Worm (Caenorhabditis elegans) whole organism, midembryonic: Measurements from ENCODE around the gene ZK105.5.
A peak's percentile ranks its signal among the peaks of the same experiment; 100 is the strongest.

Experiments used
- T22C8.4 ChIP-seq: fragments of 200-800 bp; sonication (Bioruptor generic); IDR thresholded peaks from 2 replicates; pipeline ENCODE4 v1.3.6; 2022; ENCODE audit warnings: missing genetic modification characterization, missing compliant biosample characterization
- cog-1 ChIP-seq: sonication (generic microtip); optimal IDR thresholded peaks from 2 replicates; lab custom pipeline; 2016; ENCODE audit warnings: missing genetic modification characterization, missing compliant biosample characterization
- flt-1 ChIP-seq: fragments of 200-800 bp; sonication (Bioruptor generic); IDR thresholded peaks from 2 replicates; pipeline ENCODE4 v1.3.6; 2022; ENCODE audit warnings: missing genetic modification characterization, missing compliant biosample characterization
- klf-2 ChIP-seq: fragments of 200-800 bp; sonication (Bioruptor generic); conservative IDR thresholded peaks from 2 replicates; pipeline ENCODE4 v1.3.6; 2022; ENCODE audit warnings: missing genetic modification reagents, missing genetic modification characterization, missing compliant biosample characterization
- med-1 ChIP-seq: sonication (generic microtip); optimal IDR thresholded peaks from 2 replicates; lab custom pipeline; 2017; ENCODE audit warnings: missing genetic modification characterization, mild to moderate bottlenecking, missing compliant biosample characterization, antibody characterized with exemption, missing genetic modification reagents; ENCODE audit not compliant: insufficient read depth
- ref-1 ChIP-seq: fragments of 200-800 bp; sonication (Bioruptor generic); conservative IDR thresholded peaks from 2 replicates; pipeline ENCODE4 v1.3.6; 2022; ENCODE audit warnings: missing genetic modification reagents, missing genetic modification characterization, missing compliant biosample characterization
- tab-1 ChIP-seq: fragments of 200-800 bp; sonication (Bioruptor generic); IDR thresholded peaks from 2 replicates; pipeline ENCODE4 v1.3.6; 2022; ENCODE audit warnings: missing genetic modification characterization, missing compliant biosample characterization
- ztf-23 ChIP-seq: fragments of 200-800 bp; sonication (Bioruptor generic); IDR thresholded peaks from 2 replicates; pipeline ENCODE4 v1.3.6; 2022; ENCODE audit warnings: missing genetic modification reagents, missing genetic modification characterization, missing compliant biosample characterization
- ztf-29 ChIP-seq: fragments of 200-800 bp; sonication (Bioruptor generic); IDR thresholded peaks from 2 replicates; pipeline ENCODE4 v1.3.6; 2022; ENCODE audit warnings: missing genetic modification reagents, missing genetic modification characterization, missing compliant biosample characterization

Gene ZK105.5

DNA sequence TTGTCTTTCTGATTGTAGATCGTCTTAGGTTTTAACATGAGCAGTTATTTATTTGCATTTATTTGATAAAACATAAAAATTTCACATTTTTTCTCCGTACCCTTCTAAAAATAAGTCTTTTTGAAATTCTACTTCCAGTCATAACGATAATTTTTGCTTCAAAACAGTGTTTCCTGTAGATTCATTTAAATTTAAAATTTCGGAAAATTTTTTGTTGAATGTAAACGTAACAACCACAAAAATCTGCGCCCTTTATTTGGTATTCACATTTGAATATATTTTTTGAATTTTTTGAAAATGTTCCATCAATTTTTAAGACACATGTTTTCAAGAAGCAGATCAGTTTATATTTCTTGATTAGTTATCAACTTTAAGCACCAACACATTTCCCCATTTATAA is 27.9 kb upstream of the ZK105.5 start:
- no peak for TF ChIP-seq ref-1 (GFP tag; lab: Robert Waterston, UW)
- no peak for TF ChIP-seq klf-2 (GFP tag; lab: Robert Waterston, UW)
- TF ChIP-seq T22C8.4 (GFP tag; lab: Robert Waterston, UW): no peak
- no peak for TF ChIP-seq ztf-29

DNA sequence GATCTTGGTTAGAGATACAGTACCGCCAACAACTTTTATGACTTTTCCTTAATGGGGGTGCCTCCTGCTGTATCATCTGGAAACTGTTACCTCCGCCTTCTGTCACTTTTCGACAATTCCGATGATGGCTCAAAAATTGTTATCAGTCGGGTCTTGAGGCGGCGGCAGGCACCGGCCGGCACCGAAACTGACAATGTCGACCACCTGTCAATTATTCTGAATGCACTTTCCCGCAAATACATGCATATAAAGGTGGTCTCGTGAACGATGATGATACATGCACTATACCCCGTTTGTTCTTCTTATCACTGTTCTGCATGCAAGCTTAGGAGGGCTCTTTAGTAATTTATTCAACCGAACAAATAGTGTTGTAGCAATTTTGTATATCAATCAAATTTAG is 26.5 kb upstream of the ZK105.5 start:
- no peak for TF ChIP-seq klf-2 (GFP tag; lab: Robert Waterston, UW)
- TF ChIP-seq ref-1 (GFP tag; lab: Robert Waterston, UW): no peak
- TF ChIP-seq ztf-29: no peak
- TF ChIP-seq ztf-23 (GFP tag; lab: Robert Waterston, UW): no peak
- no peak for TF ChIP-seq tab-1 (GFP tag; lab: Robert Waterston, UW)
- TF ChIP-seq flt-1: no peak
- no peak for TF ChIP-seq cog-1
- no peak for TF ChIP-seq med-1 (GFP tag; lab: Kevin White, UChicago)
- no peak for TF ChIP-seq T22C8.4 (GFP tag; lab: Robert Waterston, UW)

DNA sequence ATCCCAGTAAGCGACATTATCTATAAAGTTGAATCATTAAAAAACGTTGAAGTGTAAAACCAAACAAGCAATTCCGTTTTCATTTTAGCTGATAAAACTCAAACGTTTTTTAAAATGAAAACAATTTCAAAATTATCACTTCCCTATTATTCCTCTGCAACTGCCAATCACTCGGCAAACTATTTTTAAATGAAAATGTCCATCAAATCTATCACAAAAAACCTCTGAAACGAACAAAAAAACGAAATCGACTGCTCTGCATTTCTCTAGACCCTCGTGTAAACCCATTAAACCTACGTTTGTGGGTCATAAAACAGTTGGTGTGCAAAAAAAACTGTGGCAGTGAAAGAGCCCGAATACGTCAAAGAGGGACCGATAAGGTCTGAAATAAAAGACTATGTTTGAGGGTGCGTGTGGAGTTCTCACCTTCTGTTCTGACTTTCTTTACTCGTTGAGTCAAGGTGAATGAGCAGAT is 25.0 kb upstream of the ZK105.5 start, which contains the start of gene fbxl-5:
Gene fbxl-5, plus strand, starts transcription at position 425 of the 475 bp plus-strand sequence.
- TF ChIP-seq cog-1 (no peak), tab-1 (GFP tag; lab: Robert Waterston, UW) (no peak), T22C8.4 (GFP tag; lab: Robert Waterston, UW) (no peak), ref-1 (GFP tag; lab: Robert Waterston, UW) (no peak), ztf-23 (GFP tag; lab: Robert Waterston, UW) (no peak), klf-2 (GFP tag; lab: Robert Waterston, UW) (no peak), flt-1 (no peak), ztf-29 (no peak)

DNA sequence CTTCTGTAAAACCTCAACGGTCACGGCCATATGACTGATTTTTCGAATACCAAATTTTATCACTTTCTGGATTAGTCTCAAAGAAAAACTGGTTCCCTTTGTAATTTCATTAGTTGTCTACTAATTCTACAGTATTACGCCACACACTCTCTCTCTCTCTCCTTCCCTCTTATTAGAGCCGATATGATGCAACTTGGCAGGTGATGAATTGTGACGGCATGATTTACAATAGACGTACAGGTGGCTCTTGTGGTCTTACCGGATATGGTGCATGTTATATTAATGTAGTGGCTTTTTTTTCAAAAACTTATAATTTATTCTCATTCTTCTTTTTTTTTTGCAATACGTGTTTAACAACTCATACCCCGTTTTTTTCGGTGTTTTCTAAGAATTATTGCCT is 24.4 kb upstream of the ZK105.5 start:
- no peak for TF ChIP-seq klf-2 (GFP tag; lab: Robert Waterston, UW)
- TF ChIP-seq ztf-29: no peak
- TF ChIP-seq med-1 (GFP tag; lab: Kevin White, UChicago): no peak
- TF ChIP-seq ref-1 (GFP tag; lab: Robert Waterston, UW): no peak
- no peak for TF ChIP-seq cog-1
- no peak for TF ChIP-seq tab-1 (GFP tag; lab: Robert Waterston, UW)
- no peak for TF ChIP-seq ztf-23 (GFP tag; lab: Robert Waterston, UW)
- TF ChIP-seq flt-1: no peak
- TF ChIP-seq T22C8.4 (GFP tag; lab: Robert Waterston, UW): no peak

DNA sequence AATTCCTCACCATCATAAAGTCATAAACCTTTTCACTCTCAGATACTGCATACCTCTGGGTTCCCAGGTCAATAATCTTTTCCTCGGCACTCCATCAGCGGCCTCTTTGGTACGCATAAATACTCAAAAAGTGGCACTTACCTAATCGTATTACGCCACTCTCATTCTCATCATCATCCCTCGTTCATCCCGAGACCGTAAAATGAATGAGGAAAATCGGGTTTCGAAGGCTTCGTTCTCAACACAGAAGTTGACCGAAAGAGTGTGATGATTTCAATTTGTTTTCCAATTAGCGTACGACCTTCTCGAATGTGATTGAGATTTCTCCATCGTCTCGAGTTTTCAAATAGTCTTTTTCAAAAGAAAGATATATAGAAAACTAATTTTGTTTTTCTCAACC is 22.4 kb upstream of the ZK105.5 start:
- TF ChIP-seq med-1 (GFP tag; lab: Kevin White, UChicago): no peak
- no peak for TF ChIP-seq ref-1 (GFP tag; lab: Robert Waterston, UW)
- no peak for TF ChIP-seq tab-1 (GFP tag; lab: Robert Waterston, UW)
- no peak for TF ChIP-seq T22C8.4 (GFP tag; lab: Robert Waterston, UW)
- TF ChIP-seq ztf-23 (GFP tag; lab: Robert Waterston, UW): no peak

DNA sequence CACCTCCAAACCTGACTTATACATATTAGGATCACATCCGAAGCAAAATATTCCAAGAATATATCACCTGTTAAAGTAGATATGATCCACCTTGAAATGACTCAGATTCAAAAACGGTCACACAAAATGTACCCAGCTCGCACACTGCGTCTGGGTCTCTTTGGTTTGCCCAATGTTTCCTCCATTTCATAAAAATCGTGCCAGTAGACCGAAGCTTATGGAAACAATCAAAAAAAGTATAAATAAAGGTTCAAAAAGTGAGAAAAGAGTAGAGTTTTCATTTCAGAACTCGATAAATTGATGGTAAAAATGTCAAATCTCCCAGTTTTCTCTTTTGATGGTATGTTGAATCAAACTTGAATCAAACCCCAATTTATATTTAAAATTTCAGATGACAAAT is 20.2 kb upstream of the ZK105.5 start, which contains the start of gene srr-9:
Gene srr-9, plus strand, starts transcription at position 301 of the 400 bp plus-strand sequence.
- TF ChIP-seq tab-1 (GFP tag; lab: Robert Waterston, UW): no peak
- no peak for TF ChIP-seq flt-1
- no peak for TF ChIP-seq ztf-23 (GFP tag; lab: Robert Waterston, UW)
- no peak for TF ChIP-seq ztf-29
- no peak for TF ChIP-seq cog-1
- no peak for TF ChIP-seq T22C8.4 (GFP tag; lab: Robert Waterston, UW)
- TF ChIP-seq ref-1 (GFP tag; lab: Robert Waterston, UW): no peak
- no peak for TF ChIP-seq med-1 (GFP tag; lab: Kevin White, UChicago)
- TF ChIP-seq klf-2 (GFP tag; lab: Robert Waterston, UW): no peak

DNA sequence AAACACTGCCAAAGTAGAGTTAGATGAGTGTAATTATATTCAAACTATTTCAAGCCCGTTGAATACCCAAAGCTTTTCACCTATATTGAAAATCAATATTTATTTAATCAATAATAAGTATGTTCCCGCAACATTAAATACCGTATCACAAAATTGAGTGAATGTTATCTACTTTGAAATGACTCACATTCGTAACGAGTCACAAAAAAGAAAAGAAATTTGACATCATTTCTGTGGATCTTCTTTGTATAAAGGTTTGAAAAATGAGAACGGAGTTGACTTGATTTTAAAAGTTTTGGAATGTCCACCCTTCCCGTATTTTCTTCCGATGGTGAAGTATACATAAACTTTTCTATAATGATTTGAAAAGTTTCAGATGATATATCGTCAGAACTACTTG is 17.8 kb upstream of the ZK105.5 start, which contains the start of gene srr-10:
Gene srr-10, plus strand, starts transcription at position 301 of the 400 bp plus-strand sequence.
- TF ChIP-seq ref-1 (GFP tag; lab: Robert Waterston, UW) (no peak), flt-1 (no peak), ztf-29 (no peak), T22C8.4 (GFP tag; lab: Robert Waterston, UW) (no peak), cog-1 (no peak), klf-2 (GFP tag; lab: Robert Waterston, UW) (no peak), med-1 (GFP tag; lab: Kevin White, UChicago) (no peak), tab-1 (GFP tag; lab: Robert Waterston, UW) (no peak), ztf-23 (GFP tag; lab: Robert Waterston, UW) (no peak)

DNA sequence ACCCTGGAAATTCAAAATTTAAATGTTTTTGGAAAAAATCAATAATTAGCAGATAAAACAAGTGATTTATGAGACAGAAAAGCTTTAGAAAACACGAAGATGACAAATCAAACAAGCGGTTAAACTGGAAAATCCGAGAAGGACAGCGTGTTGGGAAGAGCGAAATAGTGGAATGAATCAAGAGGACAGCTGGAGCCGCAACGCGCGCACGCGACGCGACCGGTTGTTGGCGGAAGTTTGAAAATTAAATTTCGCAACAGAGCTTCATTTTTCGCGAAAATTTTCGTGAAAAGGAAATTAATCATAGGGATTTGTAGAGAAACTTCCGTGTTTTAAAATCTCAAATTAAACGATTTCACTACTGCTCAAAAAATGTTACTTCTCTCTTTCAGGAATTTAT is 17.4 kb upstream of the ZK105.5 start, which contains the start of gene clic-1:
Gene clic-1, minus strand, starts transcription at position 3 of the 400 bp plus-strand sequence.
- TF ChIP-seq flt-1: peak; percentile 41; the same call in 1 of the 2 replicates
- no peak for TF ChIP-seq ref-1 (GFP tag; lab: Robert Waterston, UW)
- peak; percentile 62 for TF ChIP-seq ztf-23 (GFP tag; lab: Robert Waterston, UW)
- no peak for TF ChIP-seq ztf-29
- no peak for TF ChIP-seq tab-1 (GFP tag; lab: Robert Waterston, UW)
- peak; percentile 42 for TF ChIP-seq cog-1

DNA sequence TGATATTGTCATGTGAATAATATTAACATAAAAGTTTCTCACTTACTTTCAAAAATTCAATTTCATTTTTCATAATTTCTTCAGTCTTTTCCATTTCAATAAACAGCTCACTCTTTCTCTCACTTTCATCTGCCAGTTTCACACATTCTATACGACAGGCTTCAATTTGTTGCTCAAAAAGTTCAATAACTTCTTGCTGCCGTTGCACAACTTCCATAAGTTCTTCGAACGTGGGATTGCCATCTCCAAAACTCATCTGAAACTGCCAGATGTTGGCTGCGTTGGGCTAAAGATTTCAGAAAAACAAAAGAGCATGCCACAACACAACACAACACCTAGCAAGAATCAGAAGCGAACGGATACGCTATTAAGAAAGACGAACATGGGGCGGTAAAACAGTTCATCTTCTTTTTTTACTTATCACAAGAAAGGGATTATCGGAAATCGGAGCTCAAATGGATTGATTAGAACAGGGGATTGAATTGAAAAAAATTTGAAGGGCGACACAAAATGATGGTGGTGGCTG is 15.8 kb upstream of the ZK105.5 start:
- TF ChIP-seq ref-1 (GFP tag; lab: Robert Waterston, UW) (no peak), klf-2 (GFP tag; lab: Robert Waterston, UW) (no peak), flt-1 (no peak), T22C8.4 (GFP tag; lab: Robert Waterston, UW) (no peak), ztf-23 (GFP tag; lab: Robert Waterston, UW) (no peak), med-1 (GFP tag; lab: Kevin White, UChicago) (no peak), cog-1 (no peak), ztf-29 (no peak)

DNA sequence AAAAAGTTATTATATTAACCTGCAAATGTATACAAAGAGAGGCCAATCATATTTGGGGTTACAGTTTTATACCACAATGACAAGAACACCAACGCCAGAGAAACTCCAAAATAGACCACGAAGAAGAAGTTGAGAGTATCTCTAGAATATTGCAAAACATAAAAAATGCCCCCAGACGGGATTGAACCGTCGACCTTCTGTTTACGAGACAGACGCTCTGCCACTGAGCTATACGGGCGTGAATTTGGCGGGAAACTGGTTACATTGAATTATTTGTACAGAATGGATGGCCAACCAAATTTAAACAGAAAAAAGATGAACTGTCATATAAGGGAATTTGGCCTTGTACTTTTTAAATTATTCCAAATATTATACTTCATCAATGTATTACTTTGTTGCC is 13.0 kb upstream of the ZK105.5 start:
- no peak for TF ChIP-seq ztf-29
- peak; percentile 77; the same call in 1 of the 2 replicates for TF ChIP-seq flt-1
- TF ChIP-seq T22C8.4 (GFP tag; lab: Robert Waterston, UW): no peak
- TF ChIP-seq klf-2 (GFP tag; lab: Robert Waterston, UW): 0 out of 2 replicates have a peak, but pooled peaks have one; percentile 36
- TF ChIP-seq ref-1 (GFP tag; lab: Robert Waterston, UW): no peak
